Fruit fly (Drosophila melanogaster): ENCODE measurements around the gene tilB.

- no peak for TF ChIP-seq ttk (optimal IDR thresholded peaks at IDR 0.05)
- no peak for TF ChIP-seq insv (optimal IDR thresholded peaks at IDR 0.05)
- TF ChIP-seq Sin3A (optimal IDR thresholded peaks at IDR 0.05) = no peak
Measured at dm6 chrX:22473520-22473919, 24.0 kb downstream of the tilB start, which contains the start of gene CG14618.

All from Kc167 (cell line).